Worm (Caenorhabditis elegans) whole organism, L1 larva: ENCODE results near the gene sip-1.

ENCODE experiments used
- fos-1 ChIP-seq: fragments of 150-350 bp; optimal IDR thresholded peaks from 2 replicates; lab custom pipeline; 2014; ENCODE audit warnings: missing biosample characterization, missing genetic modification characterization
- mdl-1 ChIP-seq, 2 experiments: fragments of 150-350 bp; optimal IDR thresholded peaks; 2 replicates each; lab custom pipeline; 2014 to 2017; ENCODE audit warnings: missing biosample characterization in 2 of 2, missing genetic modification characterization in 2 of 2, inconsistent platforms in 1 of 2
- nhr-76 ChIP-seq: sonication (generic microtip); optimal IDR thresholded peaks from 2 replicates; lab custom pipeline; 2017; ENCODE audit warnings: missing biosample characterization, missing genetic modification characterization

DNA sequence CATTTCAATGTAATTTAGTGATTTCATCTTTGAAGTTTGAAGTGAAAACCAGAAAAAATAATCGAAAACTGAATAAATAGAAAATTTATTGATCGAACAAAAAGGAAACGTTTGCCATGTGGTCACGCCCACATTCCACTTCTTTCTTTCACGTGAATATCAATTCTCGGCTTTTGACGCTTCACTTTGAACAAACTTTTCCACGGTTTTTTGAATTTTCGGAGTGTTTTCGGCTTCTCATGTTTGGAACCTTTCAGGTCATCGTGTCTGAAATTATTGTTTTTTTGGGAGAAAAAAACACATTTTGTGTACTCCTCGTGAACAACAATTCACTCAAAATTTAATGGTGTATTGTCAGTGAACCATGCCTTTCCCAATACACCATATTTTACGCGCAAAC, 46.3 kb upstream of the sip-1 start, which contains the start of gene T21C12.8:
- TF ChIP-seq mdl-1 (tag; optimal IDR thresholded peaks at IDR 0.05; lab: Kevin White, UChicago) = no peak
- no peak for TF ChIP-seq fos-1 (tag; lab: Kevin White, UChicago)
- no peak for TF ChIP-seq nhr-76
